Worm (Caenorhabditis elegans): ENCODE results near the gene shc-2.

DNA sequence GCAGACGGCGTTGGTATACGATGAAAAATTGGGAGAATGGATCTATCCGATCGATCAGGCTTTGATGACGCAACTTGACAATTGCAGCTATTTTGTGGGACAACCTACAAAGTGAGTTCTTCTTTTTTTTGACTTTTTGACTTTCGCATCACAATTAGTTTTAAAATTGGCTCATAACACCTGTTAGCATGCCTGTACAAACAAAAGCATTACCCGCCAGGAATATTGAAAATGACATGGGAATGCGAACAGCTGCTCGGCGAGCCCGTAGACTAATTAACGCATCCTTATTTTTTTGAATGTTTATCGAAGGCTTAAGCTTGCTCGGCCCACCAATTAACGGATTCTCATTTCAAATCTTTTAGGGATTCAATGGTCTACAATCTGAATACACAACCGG, 18.3 kb downstream of the shc-2 start:
- no peak for TF ChIP-seq pha-4 (tag; optimal IDR thresholded peaks at IDR 0.05)
- no peak for TF ChIP-seq nhr-43 (tag; optimal IDR thresholded peaks at IDR 0.05; ENCODE audit: poor library complexity, severe bottlenecking)
- no peak for TF ChIP-seq pqm-1 (tag; optimal IDR thresholded peaks at IDR 0.05)
- no peak for TF ChIP-seq egl-5 (tag; optimal IDR thresholded peaks at IDR 0.05)
- TF ChIP-seq elt-3 (tag; optimal IDR thresholded peaks at IDR 0.05) = no peak
- no peak for TF ChIP-seq ama-1 (optimal IDR thresholded peaks at IDR 0.05)
- no peak for TF ChIP-seq elt-1 (tag; optimal IDR thresholded peaks at IDR 0.05)
- no peak for TF ChIP-seq fkh-10 (GFP tag; optimal IDR thresholded peaks at IDR 0.05)
- TF ChIP-seq lin-15B (tag; optimal IDR thresholded peaks at IDR 0.05) = no peak
- TF ChIP-seq nhr-12 (tag; optimal IDR thresholded peaks at IDR 0.05) = no peak

Data from whole organism, L3 larva.